Worm (Caenorhabditis elegans) whole organism, L1 larva: ENCODE data around the gene C52B9.10.
A peak's percentile ranks its signal among the peaks of the same experiment; 100 is the strongest.

Experiments
- C04F5.9 ChIP-seq: sonication (generic microtip); optimal IDR thresholded peaks from 2 replicates; lab custom pipeline; 2016; ENCODE audit warnings: missing genetic modification characterization, missing compliant biosample characterization
- C34B4.2 ChIP-seq: sonication (generic microtip); optimal IDR thresholded peaks from 2 replicates; lab custom pipeline; 2017; ENCODE audit warnings: mild to moderate bottlenecking, missing genetic modification characterization, missing compliant biosample characterization
- alr-1 ChIP-seq: fragments of 200-800 bp; sonication (Bioruptor generic); optimal IDR thresholded peaks from 2 replicates; lab custom pipeline; 2018; ENCODE audit warnings: borderline replicate concordance, mild to moderate bottlenecking, missing genetic modification characterization, missing compliant biosample characterization
- ama-1 ChIP-seq: fragments of 150-350 bp; optimal IDR thresholded peaks from 2 replicates; lab custom pipeline; 2014
- blmp-1 ChIP-seq: fragments of 150-350 bp; optimal IDR thresholded peaks from 2 replicates; lab custom pipeline; 2014; ENCODE audit warnings: missing biosample characterization, missing genetic modification characterization
- ceh-63 ChIP-seq: fragments of 200-800 bp; sonication (Bioruptor generic); optimal IDR thresholded peaks from 2 replicates; lab custom pipeline; 2018; ENCODE audit warnings: mild to moderate bottlenecking, missing genetic modification characterization, missing compliant biosample characterization
- ceh-82 ChIP-seq, 3 experiments: fragments of 150-350 bp in 1 of 3; sonication (generic microtip) in 2 of 3; optimal IDR thresholded peaks; 2 replicates each; lab custom pipeline; 2014 to 2017; ENCODE audit warnings: missing biosample characterization in 3 of 3, missing genetic modification characterization in 3 of 3
- ceh-88 ChIP-seq: fragments of 200-800 bp; sonication (Bioruptor generic); IDR thresholded peaks from 2 replicates; pipeline ENCODE4 v1.3.6; 2022; ENCODE audit warnings: missing genetic modification characterization, missing compliant biosample characterization
- ces-1 ChIP-seq: fragments of 150-350 bp; optimal IDR thresholded peaks from 2 replicates; lab custom pipeline; 2014; ENCODE audit warnings: missing biosample characterization, missing genetic modification reagents, missing genetic modification characterization
- dpl-1 ChIP-seq, 3 experiments: fragments of 150-350 bp in 2 of 3; sonication (generic microtip) in 1 of 3; optimal IDR thresholded peaks; 2 replicates each; lab custom pipeline; 2014 to 2017; ENCODE audit warnings: missing biosample characterization in 3 of 3, missing genetic modification characterization in 3 of 3, missing genetic modification reagents in 3 of 3
- efl-1 ChIP-seq, 4 experiments: fragments of 150-350 bp; optimal IDR thresholded peaks in 3 of 4; peaks in 1 of 4; 1 replicate in 1 of 4; 2 replicates in 3 of 4; lab custom pipeline; 2014; ENCODE audit warnings: missing biosample characterization in 2 of 4, missing genetic modification characterization in 2 of 4, missing genetic modification reagents in 2 of 4
- egl-13 ChIP-seq: sonication (generic microtip); optimal IDR thresholded peaks from 2 replicates; lab custom pipeline; 2016; ENCODE audit warnings: missing genotype, missing genetic modification reagents, missing genetic modification characterization, missing compliant biosample characterization
- egl-27 ChIP-seq, 2 experiments: fragments of 150-350 bp in 1 of 2; sonication (generic microtip); optimal IDR thresholded peaks; 3 replicates each; lab custom pipeline; 2017 to 2018; ENCODE audit warnings: missing biosample characterization in 2 of 2, missing genetic modification characterization in 2 of 2, missing genetic modification reagents in 2 of 2
- elt-2 ChIP-seq: sonication (generic microtip); optimal IDR thresholded peaks from 2 replicates; lab custom pipeline; 2016; ENCODE audit warnings: missing genetic modification characterization, mild to moderate bottlenecking, inconsistent platforms, missing compliant biosample characterization, missing genetic modification reagents
- elt-3 ChIP-seq, 6 experiments: fragments of 150-350 bp in 1 of 6; sonication (generic microtip); optimal IDR thresholded peaks; 2 replicates each; lab custom pipeline; 2017 to 2018; ENCODE audit warnings: missing biosample characterization in 6 of 6, missing genetic modification characterization in 6 of 6, inconsistent platforms in 1 of 6
- fkh-10 ChIP-seq: sonication (generic microtip); optimal IDR thresholded peaks from 2 replicates; lab custom pipeline; 2017; ENCODE audit warnings: missing biosample characterization, missing genetic modification reagents, missing genetic modification characterization
- fkh-8 ChIP-seq: sonication (generic microtip); optimal IDR thresholded peaks from 2 replicates; lab custom pipeline; 2016; ENCODE audit warnings: mild to moderate bottlenecking, missing genetic modification characterization, missing compliant biosample characterization
- grh-1 ChIP-seq: fragments of 200-800 bp; sonication (Bioruptor generic); IDR thresholded peaks from 2 replicates; pipeline ENCODE4 v1.3.6; 2022; ENCODE audit warnings: missing genetic modification reagents, missing genetic modification characterization, missing compliant biosample characterization
- jun-1 ChIP-seq: fragments of 150-350 bp; optimal IDR thresholded peaks from 2 replicates; lab custom pipeline; 2014; ENCODE audit warnings: missing biosample characterization, missing genetic modification reagents, missing genetic modification characterization
- lin-15B ChIP-seq: fragments of 150-350 bp; sonication (generic microtip); optimal IDR thresholded peaks from 3 replicates; lab custom pipeline; 2014; ENCODE audit warnings: missing biosample characterization, missing genetic modification characterization
- lin-35 ChIP-seq, 2 experiments: fragments of 150-350 bp; optimal IDR thresholded peaks; 2 replicates each; lab custom pipeline; 2014; ENCODE audit warnings: missing biosample characterization in 2 of 2, missing genetic modification characterization in 2 of 2, missing genetic modification reagents in 2 of 2
- lin-39 ChIP-seq: fragments of 150-350 bp; optimal IDR thresholded peaks from 2 replicates; lab custom pipeline; 2014; ENCODE audit warnings: missing biosample characterization, missing genetic modification reagents, missing genetic modification characterization
- mab-9 ChIP-seq: fragments of 200-800 bp; sonication (Bioruptor generic); IDR thresholded peaks from 2 replicates; pipeline ENCODE4 v1.3.6; 2022; ENCODE audit warnings: missing genetic modification reagents, missing genetic modification characterization, missing compliant biosample characterization
- mdl-1 ChIP-seq, 2 experiments: fragments of 150-350 bp; optimal IDR thresholded peaks; 2 replicates each; lab custom pipeline; 2014 to 2017; ENCODE audit warnings: missing biosample characterization in 2 of 2, missing genetic modification characterization in 2 of 2, inconsistent platforms in 1 of 2
- mef-2 ChIP-seq: fragments of 150-350 bp; optimal IDR thresholded peaks from 2 replicates; lab custom pipeline; 2014; ENCODE audit warnings: missing biosample characterization, missing genetic modification characterization
- nhr-12 ChIP-seq: sonication (generic microtip); optimal IDR thresholded peaks from 2 replicates; lab custom pipeline; 2017; ENCODE audit warnings: missing biosample characterization, missing genetic modification characterization
- nhr-19 ChIP-seq: fragments of 200-800 bp; sonication (Bioruptor generic); conservative IDR thresholded peaks from 2 replicates; pipeline ENCODE4 v1.3.6; 2022; ENCODE audit warnings: missing genetic modification characterization, missing compliant biosample characterization
- nhr-20 ChIP-seq: sonication (generic microtip); optimal IDR thresholded peaks from 2 replicates; lab custom pipeline; 2016; ENCODE audit warnings: mild to moderate bottlenecking, missing genetic modification characterization, missing compliant biosample characterization
- nhr-28 ChIP-seq: fragments of 150-350 bp; optimal IDR thresholded peaks from 2 replicates; lab custom pipeline; 2014; ENCODE audit warnings: missing biosample characterization, missing genetic modification characterization
- nhr-47 ChIP-seq: sonication (generic microtip); optimal IDR thresholded peaks from 2 replicates; lab custom pipeline; 2016; ENCODE audit warnings: mild to moderate bottlenecking, missing genetic modification characterization, moderate library complexity, missing compliant biosample characterization
- nhr-71 ChIP-seq: sonication (generic microtip); optimal IDR thresholded peaks from 2 replicates; lab custom pipeline; 2016; ENCODE audit warnings: mild to moderate bottlenecking, missing genetic modification characterization, moderate library complexity, missing compliant biosample characterization
- nhr-76 ChIP-seq: sonication (generic microtip); optimal IDR thresholded peaks from 2 replicates; lab custom pipeline; 2017; ENCODE audit warnings: missing biosample characterization, missing genetic modification characterization
- nhr-85 ChIP-seq: sonication (generic microtip); peaks from one replicate; lab custom pipeline; 2016; ENCODE audit warnings: missing genetic modification characterization, inconsistent platforms, missing compliant biosample characterization
- nhr-90 ChIP-seq: sonication (generic microtip); optimal IDR thresholded peaks from 2 replicates; lab custom pipeline; 2016; ENCODE audit warnings: mild to moderate bottlenecking, missing genetic modification characterization, missing compliant biosample characterization; ENCODE audit not compliant: poor library complexity
- pag-3 ChIP-seq: sonication (generic microtip); optimal IDR thresholded peaks from 2 replicates; lab custom pipeline; 2017; ENCODE audit warnings: missing genetic modification characterization, mild to moderate bottlenecking, missing compliant biosample characterization, antibody characterized with exemption, borderline replicate concordance; ENCODE audit not compliant: insufficient read depth
- snpc-4 ChIP-seq: fragments of 150-350 bp; optimal IDR thresholded peaks from 2 replicates; lab custom pipeline; 2014; ENCODE audit warnings: missing biosample characterization, missing genetic modification characterization
- sup-37 ChIP-seq: fragments of 200-800 bp; sonication (Bioruptor generic); optimal IDR thresholded peaks from 2 replicates; lab custom pipeline; 2018; ENCODE audit warnings: mild to moderate bottlenecking, missing genetic modification characterization, missing compliant biosample characterization
- swsn-7 ChIP-seq: sonication (generic microtip); optimal IDR thresholded peaks from 2 replicates; lab custom pipeline; 2016; ENCODE audit warnings: missing genetic modification characterization, missing compliant biosample characterization
- unc-30 ChIP-seq: sonication (generic microtip); optimal IDR thresholded peaks from 2 replicates; lab custom pipeline; 2017; ENCODE audit warnings: missing biosample characterization, missing genetic modification characterization
- unc-62 ChIP-seq: fragments of 150-350 bp; optimal IDR thresholded peaks from 2 replicates; lab custom pipeline; 2014; ENCODE audit warnings: missing biosample characterization, missing genetic modification reagents, missing genetic modification characterization
- unc-86 ChIP-seq: sonication (generic microtip); optimal IDR thresholded peaks from 2 replicates; lab custom pipeline; 2016; ENCODE audit warnings: missing genetic modification characterization, missing compliant biosample characterization
- unc-98 ChIP-seq: fragments of 200-800 bp; sonication (Bioruptor generic); IDR thresholded peaks from 2 replicates; pipeline ENCODE4 v1.3.6; 2022; ENCODE audit warnings: missing genetic modification characterization, missing compliant biosample characterization
- vab-15 ChIP-seq: sonication (generic microtip); optimal IDR thresholded peaks from 2 replicates; lab custom pipeline; 2017; ENCODE audit warnings: missing genotype, mild to moderate bottlenecking, missing genetic modification characterization, missing compliant biosample characterization
- zag-1 ChIP-seq: fragments of 150-350 bp; optimal IDR thresholded peaks from 2 replicates; lab custom pipeline; 2014; ENCODE audit warnings: missing biosample characterization, missing genetic modification characterization
- zip-4 ChIP-seq: fragments of 200-800 bp; sonication (Bioruptor generic); optimal IDR thresholded peaks from 2 replicates; lab custom pipeline; 2018; ENCODE audit warnings: mild to moderate bottlenecking, missing genetic modification characterization, moderate library complexity, missing compliant biosample characterization
- ztf-11 ChIP-seq, 2 experiments: sonication (generic microtip); optimal IDR thresholded peaks; 2 replicates each; lab custom pipeline; 2016 to 2017; ENCODE audit warnings: missing genetic modification characterization in 2 of 2, missing biosample characterization in 1 of 2, missing compliant biosample characterization in 1 of 2

C52B9.10 gene

ce11 chrX:4244489-4245123 is 29.1 kb upstream of the C52B9.10 start (continued):
- TF ChIP-seq lin-39 (tag; lab: Kevin White, UChicago): no peak
- no peak for TF ChIP-seq pag-3 (tag; lab: Kevin White, UChicago)
- no peak for TF ChIP-seq nhr-76
- no peak for TF ChIP-seq sup-37 (GFP tag; lab: Kevin White, UChicago)
- TF ChIP-seq ama-1 (lab: Kevin White, UChicago): no peak
- no peak for TF ChIP-seq C34B4.2 (tag; lab: Kevin White, UChicago)
- no peak for TF ChIP-seq alr-1
- TF ChIP-seq nhr-47 (tag; lab: Kevin White, UChicago): no peak
- TF ChIP-seq grh-1 (GFP tag; lab: Robert Waterston, UW): no peak
- no peak for TF ChIP-seq ceh-63 (GFP tag; lab: Kevin White, UChicago)
- TF ChIP-seq, all 84 proteins: peak for 13

- TF ChIP-seq unc-86 (no peak), swsn-7 (tag; lab: Kevin White, UChicago) (no peak), ces-1 (GFP tag; lab: Kevin White, UChicago) (no peak), nhr-20 (tag; lab: Kevin White, UChicago) (peak; percentile 1), nhr-19 (GFP tag; lab: Robert Waterston, UW) (peak; percentile 49), mef-2 (tag; lab: Kevin White, UChicago) (no peak), snpc-4 (no peak), C34B4.2 (tag; lab: Kevin White, UChicago) (no peak), ceh-82 (tag; optimal IDR thresholded peaks at IDR 0.05; lab: Kevin White, UChicago) (no peak), elt-2 (tag; lab: Kevin White, UChicago) (peak; percentile 74), efl-1 (optimal IDR thresholded peaks at IDR 0.05; lab: Kevin White, UChicago) (no peak), efl-1 (GFP tag; optimal IDR thresholded peaks at IDR 0.05 in 1 of 2; lab: Kevin White, UChicago) (peak in 1 of 2 experiments; percentile 78), fkh-8 (tag; lab: Kevin White, UChicago) (no peak), lin-35 (GFP tag; optimal IDR thresholded peaks at IDR 0.05; lab: Kevin White, UChicago) (peak in 1 of 2 experiments; percentile 55), dpl-1 (GFP tag; optimal IDR thresholded peaks at IDR 0.05; lab: Kevin White, UChicago) (no peak)
Observed at ce11 chrX:4245124-4245523, 28.6 kb upstream of the C52B9.10 start.

ce11 chrX:4246237-4246697 is 27.4 kb upstream of the C52B9.10 start:
- TF ChIP-seq nhr-19 (GFP tag; lab: Robert Waterston, UW) (0 out of 2 replicates have a peak, but pooled peaks have one; percentile 10), ztf-11 (tag; optimal IDR thresholded peaks at IDR 0.05; lab: Kevin White, UChicago) (no peak), nhr-12 (no peak), vab-15 (tag; lab: Kevin White, UChicago) (no peak), C04F5.9 (tag; lab: Kevin White, UChicago) (no peak), ceh-88 (GFP tag; lab: Robert Waterston, UW) (no peak), jun-1 (tag; lab: Kevin White, UChicago) (no peak), blmp-1 (tag; lab: Kevin White, UChicago) (peak; percentile 56), mdl-1 (tag; optimal IDR thresholded peaks at IDR 0.05; lab: Kevin White, UChicago) (peak in 1 of 2 experiments; percentile 19), elt-3 (tag; optimal IDR thresholded peaks at IDR 0.05; lab: Kevin White, UChicago) (peak in 1 of 6 experiments; percentile 37), zag-1 (tag; lab: Kevin White, UChicago) (no peak), ceh-82 (tag; optimal IDR thresholded peaks at IDR 0.05; lab: Kevin White, UChicago) (no peak), zip-4 (no peak), efl-1 (optimal IDR thresholded peaks at IDR 0.05; lab: Kevin White, UChicago) (no peak), efl-1 (GFP tag; optimal IDR thresholded peaks at IDR 0.05 in 1 of 2; lab: Kevin White, UChicago) (no peak), egl-13 (tag; lab: Kevin White, UChicago) (no peak), nhr-85 (tag; lab: Kevin White, UChicago) (no peak), elt-2 (tag; lab: Kevin White, UChicago) (peak; percentile 32), lin-15B (tag; lab: Kevin White, UChicago) (no peak), nhr-71 (no peak), unc-86 (no peak), unc-30 (tag; lab: Kevin White, UChicago) (no peak), unc-62 (GFP tag; lab: Kevin White, UChicago) (no peak), C34B4.2 (tag; lab: Kevin White, UChicago) (no peak), egl-27 (tag; optimal IDR thresholded peaks at IDR 0.05; lab: Kevin White, UChicago) (no peak), nhr-90 (tag; lab: Kevin White, UChicago) (peak; percentile 55), nhr-28 (no peak), unc-98 (no peak), fkh-10 (GFP tag; lab: Kevin White, UChicago) (no peak), mab-9 (GFP tag; lab: Robert Waterston, UW) (no peak)
